Fruit fly (Drosophila melanogaster): Measurements from ENCODE around the gene CG7218.
A peak's percentile ranks its signal among the peaks of the same experiment; 100 is the strongest.

The CG7218 gene

dm6 chr3R:18188702-18189125 lies 24.5 kb upstream of the CG7218 start, which contains the start of the genes CG12321 and MED17 (continued):
- TF ChIP-seq CG7556 (GFP tag; optimal IDR thresholded peaks at IDR 0.05) (peak; percentile 85), Hr51 (GFP tag; optimal IDR thresholded peaks at IDR 0.05) (peak; percentile 74 to 91), CG11398 (GFP tag; optimal IDR thresholded peaks at IDR 0.05) (no peak), MBD-R2 (GFP tag; IDR thresholded peaks at IDR 0.05) (peak; percentile 86), CG7271 (tag; optimal IDR thresholded peaks at IDR 0.05) (peak; percentile 64), jing (GFP tag; optimal IDR thresholded peaks at IDR 0.05) (peak; percentile 69), p53 (GFP tag; optimal IDR thresholded peaks at IDR 0.05) (no peak), pzg (GFP tag; optimal IDR thresholded peaks at IDR 0.05) (peak; percentile 46), Nf-YA (GFP tag; IDR thresholded peaks at IDR 0.05) (peak; percentile 80), CG17328 (GFP tag; IDR thresholded peaks at IDR 0.05) (peak; percentile 75), CG6175 (GFP tag; IDR thresholded peaks at IDR 0.05) (peak; percentile 79; the same call in 2 of the 3 replicates), Abd-B (GFP tag; optimal IDR thresholded peaks at IDR 0.05) (peak; percentile 94), CG15696 (tag; optimal IDR thresholded peaks at IDR 0.05) (peak; percentile 77), Trl (optimal IDR thresholded peaks at IDR 0.05) (no peak), Trl (GFP tag; optimal IDR thresholded peaks at IDR 0.05) (peak; percentile 19), nmo (GFP tag; optimal IDR thresholded peaks at IDR 0.05) (peak; percentile 94), CG9932 (GFP tag; IDR thresholded peaks at IDR 0.05) (peak; percentile 97), CG16863 (GFP tag; optimal IDR thresholded peaks at IDR 0.05) (peak; percentile 66), CG12104 (GFP tag; optimal IDR thresholded peaks at IDR 0.05) (peak; percentile 88), CG7786 (GFP tag; optimal IDR thresholded peaks at IDR 0.05) (peak; percentile 56), Doc3 (GFP tag; IDR thresholded peaks at IDR 0.05; ENCODE audit: partially characterized antibody) (no peak), HmgZ (tag; optimal IDR thresholded peaks at IDR 0.05) (peak; percentile 71), unc-4 (GFP tag; IDR thresholded peaks at IDR 0.05; ENCODE audit: partially characterized antibody) (peak; percentile 31; the same call in 1 of the 2 replicates), ttk (GFP tag; IDR thresholded peaks at IDR 0.05) (peak; percentile 78), z (GFP tag; IDR thresholded peaks at IDR 0.05) (no peak), Hmx (GFP tag; optimal IDR thresholded peaks at IDR 0.05) (peak; percentile 42), CG16779 (GFP tag; IDR thresholded peaks at IDR 0.05) (peak; percentile 82), ci (GFP tag; IDR thresholded peaks at IDR 0.05) (no peak; the same call in 1 of the 3 replicates), sna (GFP tag; IDR thresholded peaks at IDR 0.05; ENCODE audit: partially characterized antibody) (no peak), Sox100B (GFP tag; optimal IDR thresholded peaks at IDR 0.05) (peak; percentile 88), CG6689 (GFP tag; IDR thresholded peaks at IDR 0.05) (peak; percentile 81), BtbVII (GFP tag; optimal IDR thresholded peaks at IDR 0.05) (peak; percentile 86), sens-2 (GFP tag; IDR thresholded peaks at IDR 0.05) (no peak; the same call in 1 of the 2 replicates), trh (GFP tag; optimal IDR thresholded peaks at IDR 0.05) (peak; percentile 85), CG2116 (GFP tag; optimal IDR thresholded peaks at IDR 0.05) (peak; percentile 80), CG14710 (tag; optimal IDR thresholded peaks at IDR 0.05) (peak; percentile 92), Sry-β (GFP tag; optimal IDR thresholded peaks at IDR 0.05) (peak; percentile 45), CG17912 (GFP tag; optimal IDR thresholded peaks at IDR 0.05) (peak; percentile 43), hb (GFP tag; IDR thresholded peaks at IDR 0.05; ENCODE audit: partially characterized antibody) (no peak), CG11085 (GFP tag; IDR thresholded peaks at IDR 0.05) (peak; percentile 92), al (GFP tag; IDR thresholded peaks at IDR 0.05) (peak; percentile 90), CG10543 (GFP tag; optimal IDR thresholded peaks at IDR 0.05) (peak; percentile 85), CG14050 (GFP tag; IDR thresholded peaks at IDR 0.05) (peak; percentile 69), en (GFP tag; optimal IDR thresholded peaks at IDR 0.05) (no peak), fru (optimal IDR thresholded peaks at IDR 0.05) (no peak), CG8359 (GFP tag; optimal IDR thresholded peaks at IDR 0.05; ENCODE audit: borderline replicate concordance) (peak; percentile 46), Bgb (GFP tag; IDR thresholded peaks at IDR 0.05; ENCODE audit: partially characterized antibody) (no peak), sima (GFP tag; optimal IDR thresholded peaks at IDR 0.05) (no peak), tin (GFP tag; optimal IDR thresholded peaks at IDR 0.05) (peak; percentile 92), oc (tag; optimal IDR thresholded peaks at IDR 0.05) (peak; percentile 82), CG1529 (GFP tag; optimal IDR thresholded peaks at IDR 0.05) (peak; percentile 68)

Data from whole organism, embryonic.